Worm (Caenorhabditis elegans) whole organism, L1 larva: ENCODE measurements around the gene fbxb-114.
A peak's percentile ranks its signal among the peaks of the same experiment; 100 is the strongest.

Experiments
- C04F5.9 ChIP-seq: sonication (generic microtip); optimal IDR thresholded peaks from 2 replicates; lab custom pipeline; 2016; ENCODE audit warnings: missing genetic modification characterization, missing compliant biosample characterization
- C16A3.4 ChIP-seq: fragments of 150-350 bp; optimal IDR thresholded peaks from 2 replicates; lab custom pipeline; 2014; ENCODE audit warnings: missing biosample characterization, missing genetic modification characterization
- blmp-1 ChIP-seq: fragments of 150-350 bp; optimal IDR thresholded peaks from 2 replicates; lab custom pipeline; 2014; ENCODE audit warnings: missing biosample characterization, missing genetic modification characterization
- ceh-8 ChIP-seq: fragments of 200-800 bp; sonication (Bioruptor generic); optimal IDR thresholded peaks from 2 replicates; lab custom pipeline; 2018; ENCODE audit warnings: mild to moderate bottlenecking, missing genetic modification characterization, moderate library complexity, missing compliant biosample characterization
- ceh-88 ChIP-seq: fragments of 200-800 bp; sonication (Bioruptor generic); IDR thresholded peaks from 2 replicates; pipeline ENCODE4 v1.3.6; 2022; ENCODE audit warnings: missing genetic modification characterization, missing compliant biosample characterization
- ceh-90 ChIP-seq: sonication (generic microtip); optimal IDR thresholded peaks from 2 replicates; lab custom pipeline; 2016; ENCODE audit warnings: missing genetic modification characterization, missing compliant biosample characterization
- efl-1 ChIP-seq, 4 experiments: fragments of 150-350 bp; optimal IDR thresholded peaks in 3 of 4; peaks in 1 of 4; 1 replicate in 1 of 4; 2 replicates in 3 of 4; lab custom pipeline; 2014; ENCODE audit warnings: missing biosample characterization in 2 of 4, missing genetic modification characterization in 2 of 4, missing genetic modification reagents in 2 of 4
- egl-27 ChIP-seq, 2 experiments: fragments of 150-350 bp in 1 of 2; sonication (generic microtip); optimal IDR thresholded peaks; 3 replicates each; lab custom pipeline; 2017 to 2018; ENCODE audit warnings: missing biosample characterization in 2 of 2, missing genetic modification characterization in 2 of 2, missing genetic modification reagents in 2 of 2
- elt-3 ChIP-seq, 6 experiments: fragments of 150-350 bp in 1 of 6; sonication (generic microtip); optimal IDR thresholded peaks; 2 replicates each; lab custom pipeline; 2017 to 2018; ENCODE audit warnings: missing biosample characterization in 6 of 6, missing genetic modification characterization in 6 of 6, inconsistent platforms in 1 of 6
- fkh-10 ChIP-seq: sonication (generic microtip); optimal IDR thresholded peaks from 2 replicates; lab custom pipeline; 2017; ENCODE audit warnings: missing biosample characterization, missing genetic modification reagents, missing genetic modification characterization
- fkh-8 ChIP-seq: sonication (generic microtip); optimal IDR thresholded peaks from 2 replicates; lab custom pipeline; 2016; ENCODE audit warnings: mild to moderate bottlenecking, missing genetic modification characterization, missing compliant biosample characterization
- fos-1 ChIP-seq: fragments of 150-350 bp; optimal IDR thresholded peaks from 2 replicates; lab custom pipeline; 2014; ENCODE audit warnings: missing biosample characterization, missing genetic modification characterization
- irx-1 ChIP-seq: sonication (generic microtip); optimal IDR thresholded peaks from 2 replicates; lab custom pipeline; 2016; ENCODE audit warnings: missing genetic modification characterization, missing compliant biosample characterization
- isw-1 ChIP-seq: fragments of 200-800 bp; sonication (Bioruptor generic); IDR thresholded peaks from 2 replicates; pipeline ENCODE4 v1.3.6; 2022; ENCODE audit warnings: missing genetic modification characterization, missing compliant biosample characterization
- lin-14 ChIP-seq: fragments of 200-800 bp; sonication (Bioruptor generic); optimal IDR thresholded peaks from 2 replicates; lab custom pipeline; 2018; ENCODE audit warnings: mild to moderate bottlenecking, missing genetic modification characterization, moderate library complexity, missing compliant biosample characterization
- lin-15B ChIP-seq: fragments of 150-350 bp; sonication (generic microtip); optimal IDR thresholded peaks from 3 replicates; lab custom pipeline; 2014; ENCODE audit warnings: missing biosample characterization, missing genetic modification characterization
- lin-35 ChIP-seq, 2 experiments: fragments of 150-350 bp; optimal IDR thresholded peaks; 2 replicates each; lab custom pipeline; 2014; ENCODE audit warnings: missing biosample characterization in 2 of 2, missing genetic modification characterization in 2 of 2, missing genetic modification reagents in 2 of 2
- lin-39 ChIP-seq: fragments of 150-350 bp; optimal IDR thresholded peaks from 2 replicates; lab custom pipeline; 2014; ENCODE audit warnings: missing biosample characterization, missing genetic modification reagents, missing genetic modification characterization
- lir-3 ChIP-seq: sonication (generic microtip); optimal IDR thresholded peaks from 2 replicates; lab custom pipeline; 2016; ENCODE audit warnings: mild to moderate bottlenecking, missing genetic modification characterization, moderate library complexity, missing compliant biosample characterization; ENCODE audit not compliant: poor library complexity
- mab-9 ChIP-seq: fragments of 200-800 bp; sonication (Bioruptor generic); IDR thresholded peaks from 2 replicates; pipeline ENCODE4 v1.3.6; 2022; ENCODE audit warnings: missing genetic modification reagents, missing genetic modification characterization, missing compliant biosample characterization
- mdl-1 ChIP-seq, 2 experiments: fragments of 150-350 bp; optimal IDR thresholded peaks; 2 replicates each; lab custom pipeline; 2014 to 2017; ENCODE audit warnings: missing biosample characterization in 2 of 2, missing genetic modification characterization in 2 of 2, inconsistent platforms in 1 of 2
- mef-2 ChIP-seq: fragments of 150-350 bp; optimal IDR thresholded peaks from 2 replicates; lab custom pipeline; 2014; ENCODE audit warnings: missing biosample characterization, missing genetic modification characterization
- nhr-19 ChIP-seq: fragments of 200-800 bp; sonication (Bioruptor generic); conservative IDR thresholded peaks from 2 replicates; pipeline ENCODE4 v1.3.6; 2022; ENCODE audit warnings: missing genetic modification characterization, missing compliant biosample characterization
- nhr-20 ChIP-seq: sonication (generic microtip); optimal IDR thresholded peaks from 2 replicates; lab custom pipeline; 2016; ENCODE audit warnings: mild to moderate bottlenecking, missing genetic modification characterization, missing compliant biosample characterization
- nhr-237 ChIP-seq: fragments of 150-350 bp; optimal IDR thresholded peaks from 2 replicates; lab custom pipeline; 2014; ENCODE audit warnings: missing biosample characterization, missing genetic modification characterization
- nhr-28 ChIP-seq: fragments of 150-350 bp; optimal IDR thresholded peaks from 2 replicates; lab custom pipeline; 2014; ENCODE audit warnings: missing biosample characterization, missing genetic modification characterization
- nhr-47 ChIP-seq: sonication (generic microtip); optimal IDR thresholded peaks from 2 replicates; lab custom pipeline; 2016; ENCODE audit warnings: mild to moderate bottlenecking, missing genetic modification characterization, moderate library complexity, missing compliant biosample characterization
- nhr-71 ChIP-seq: sonication (generic microtip); optimal IDR thresholded peaks from 2 replicates; lab custom pipeline; 2016; ENCODE audit warnings: mild to moderate bottlenecking, missing genetic modification characterization, moderate library complexity, missing compliant biosample characterization
- nhr-76 ChIP-seq: sonication (generic microtip); optimal IDR thresholded peaks from 2 replicates; lab custom pipeline; 2017; ENCODE audit warnings: missing biosample characterization, missing genetic modification characterization
- nhr-85 ChIP-seq: sonication (generic microtip); peaks from one replicate; lab custom pipeline; 2016; ENCODE audit warnings: missing genetic modification characterization, inconsistent platforms, missing compliant biosample characterization
- pag-3 ChIP-seq: sonication (generic microtip); optimal IDR thresholded peaks from 2 replicates; lab custom pipeline; 2017; ENCODE audit warnings: missing genetic modification characterization, mild to moderate bottlenecking, missing compliant biosample characterization, antibody characterized with exemption, borderline replicate concordance; ENCODE audit not compliant: insufficient read depth
- pax-3 ChIP-seq: fragments of 200-800 bp; sonication (Bioruptor generic); optimal IDR thresholded peaks from 2 replicates; lab custom pipeline; 2018; ENCODE audit warnings: mild to moderate bottlenecking, missing genetic modification characterization, moderate library complexity, missing compliant biosample characterization
- rnt-1 ChIP-seq: sonication (generic microtip); optimal IDR thresholded peaks from 2 replicates; lab custom pipeline; 2016; ENCODE audit warnings: mild to moderate bottlenecking, missing genetic modification characterization, moderate library complexity, missing compliant biosample characterization
- skn-1 ChIP-seq: fragments of 150-350 bp; optimal IDR thresholded peaks from 2 replicates; lab custom pipeline; 2014; ENCODE audit warnings: missing biosample characterization, missing genetic modification characterization
- snpc-4 ChIP-seq: fragments of 150-350 bp; optimal IDR thresholded peaks from 2 replicates; lab custom pipeline; 2014; ENCODE audit warnings: missing biosample characterization, missing genetic modification characterization
- snu-23 ChIP-seq: sonication (generic microtip); optimal IDR thresholded peaks from 2 replicates; lab custom pipeline; 2016; ENCODE audit warnings: missing genetic modification characterization, missing compliant biosample characterization
- sox-4 ChIP-seq: sonication (generic microtip); optimal IDR thresholded peaks from 2 replicates; lab custom pipeline; 2016; ENCODE audit warnings: missing genetic modification characterization, missing compliant biosample characterization
- sup-37 ChIP-seq: fragments of 200-800 bp; sonication (Bioruptor generic); optimal IDR thresholded peaks from 2 replicates; lab custom pipeline; 2018; ENCODE audit warnings: mild to moderate bottlenecking, missing genetic modification characterization, missing compliant biosample characterization
- swsn-7 ChIP-seq: sonication (generic microtip); optimal IDR thresholded peaks from 2 replicates; lab custom pipeline; 2016; ENCODE audit warnings: missing genetic modification characterization, missing compliant biosample characterization
- tbx-2 ChIP-seq: sonication (generic microtip); optimal IDR thresholded peaks from 2 replicates; lab custom pipeline; 2016; ENCODE audit warnings: missing genetic modification characterization, missing compliant biosample characterization
- unc-130 ChIP-seq: fragments of 150-350 bp; optimal IDR thresholded peaks from 2 replicates; lab custom pipeline; 2017; ENCODE audit warnings: missing biosample characterization, missing genetic modification characterization, inconsistent platforms
- unc-86 ChIP-seq: sonication (generic microtip); optimal IDR thresholded peaks from 2 replicates; lab custom pipeline; 2016; ENCODE audit warnings: missing genetic modification characterization, missing compliant biosample characterization
- unc-98 ChIP-seq: fragments of 200-800 bp; sonication (Bioruptor generic); IDR thresholded peaks from 2 replicates; pipeline ENCODE4 v1.3.6; 2022; ENCODE audit warnings: missing genetic modification characterization, missing compliant biosample characterization
- xbp-1 ChIP-seq: sonication (generic microtip); optimal IDR thresholded peaks from 2 replicates; lab custom pipeline; 2016; ENCODE audit warnings: missing genetic modification characterization, missing compliant biosample characterization
- zip-4 ChIP-seq: fragments of 200-800 bp; sonication (Bioruptor generic); optimal IDR thresholded peaks from 2 replicates; lab custom pipeline; 2018; ENCODE audit warnings: mild to moderate bottlenecking, missing genetic modification characterization, moderate library complexity, missing compliant biosample characterization
- ztf-11 ChIP-seq, 2 experiments: sonication (generic microtip); optimal IDR thresholded peaks; 2 replicates each; lab custom pipeline; 2016 to 2017; ENCODE audit warnings: missing genetic modification characterization in 2 of 2, missing biosample characterization in 1 of 2, missing compliant biosample characterization in 1 of 2
- ztf-4 ChIP-seq: fragments of 150-350 bp; optimal IDR thresholded peaks from 2 replicates; lab custom pipeline; 2014; ENCODE audit warnings: missing biosample characterization, missing genetic modification characterization

The fbxb-114 gene

DNA sequence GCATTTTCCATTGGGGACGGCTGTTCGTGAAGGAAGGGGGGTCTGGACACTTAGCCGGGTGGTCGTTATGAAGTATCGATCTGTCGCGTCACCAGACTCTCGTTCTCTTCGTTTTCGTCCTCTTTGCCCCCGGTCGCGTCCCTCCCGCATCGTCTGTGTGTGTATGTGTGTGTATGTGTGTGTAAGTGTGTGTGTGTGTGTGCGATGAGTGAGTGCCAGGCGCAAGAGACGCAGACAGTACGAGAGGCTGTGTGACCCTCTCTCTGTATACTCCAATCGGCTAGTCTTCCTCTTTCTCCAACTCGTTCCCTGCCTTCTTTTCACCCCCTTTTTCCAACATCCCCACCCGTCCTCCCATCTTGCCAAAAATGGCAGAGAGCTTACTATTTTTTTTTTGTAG, 39.8 kb downstream of the fbxb-114 start (continued):
- peak; percentile 92 for TF ChIP-seq nhr-85
- peak; percentile 10 for TF ChIP-seq zip-4 (GFP tag; lab: Kevin White, UChicago)
- peak; percentile 70 for TF ChIP-seq irx-1 (tag; lab: Kevin White, UChicago)
- peak; percentile 91 for TF ChIP-seq nhr-71 (tag; lab: Kevin White, UChicago)
- TF ChIP-seq snu-23 (GFP tag; lab: Kevin White, UChicago), result peak; percentile 93
- no peak for TF ChIP-seq mef-2 (tag; lab: Kevin White, UChicago)
- TF ChIP-seq efl-1 (optimal IDR thresholded peaks at IDR 0.05; lab: Kevin White, UChicago), result peak; percentile 63 to 76
- peak in 1 of 2 experiments; percentile 29 for TF ChIP-seq efl-1 (GFP tag; optimal IDR thresholded peaks at IDR 0.05 in 1 of 2; lab: Kevin White, UChicago)
- peak; percentile 63 for TF ChIP-seq skn-1 (tag; lab: Kevin White, UChicago)
- peak; percentile 39 for TF ChIP-seq lir-3 (tag; lab: Kevin White, UChicago)
- TF ChIP-seq lin-35 (GFP tag; optimal IDR thresholded peaks at IDR 0.05; lab: Kevin White, UChicago), result peak; percentile 80 to 84
- TF ChIP-seq elt-3 (tag; optimal IDR thresholded peaks at IDR 0.05; lab: Kevin White, UChicago), result peak in 2 of 6 experiments; percentile 57 to 67
- TF ChIP-seq ceh-88 (GFP tag; lab: Robert Waterston, UW), result peak; percentile 78
- TF ChIP-seq xbp-1, result peak; percentile 69
- peak; percentile 60 for TF ChIP-seq sup-37 (GFP tag; lab: Kevin White, UChicago)
- TF ChIP-seq nhr-20, result peak; percentile 88
- TF ChIP-seq nhr-76 (tag; lab: Kevin White, UChicago), result peak; percentile 46
- TF ChIP-seq fkh-10, result peak; percentile 88
- peak; percentile 90 for TF ChIP-seq unc-130 (tag; lab: Kevin White, UChicago)
- TF ChIP-seq nhr-19 (GFP tag; lab: Robert Waterston, UW), result peak; percentile 82
- TF ChIP-seq fkh-8 (tag; lab: Kevin White, UChicago), result peak; percentile 88
- peak; percentile 76 for TF ChIP-seq isw-1 (GFP tag; lab: Robert Waterston, UW)
- TF ChIP-seq nhr-47 (tag; lab: Kevin White, UChicago), result peak; percentile 86
- TF ChIP-seq mdl-1 (tag; optimal IDR thresholded peaks at IDR 0.05; lab: Kevin White, UChicago), result peak in 1 of 2 experiments; percentile 91
- TF ChIP-seq ztf-11 (tag; optimal IDR thresholded peaks at IDR 0.05; lab: Kevin White, UChicago), result peak in 1 of 2 experiments; percentile 72
- peak; percentile 62 to 77 for TF ChIP-seq egl-27 (tag; optimal IDR thresholded peaks at IDR 0.05; lab: Kevin White, UChicago)
- peak; percentile 78 for TF ChIP-seq ztf-4
- peak; percentile 30 for TF ChIP-seq nhr-237
- TF ChIP-seq tbx-2, result peak; percentile 83
- TF ChIP-seq unc-86 (tag; lab: Kevin White, UChicago), result peak; percentile 87
- peak; percentile 80 for TF ChIP-seq fos-1 (tag; lab: Kevin White, UChicago)
- TF ChIP-seq ceh-90 (tag; lab: Kevin White, UChicago), result no peak
- peak; percentile 98 for TF ChIP-seq lin-14 (GFP tag; lab: Kevin White, UChicago)
- TF ChIP-seq C04F5.9 (tag; lab: Kevin White, UChicago), result no peak
- peak; percentile 89 for TF ChIP-seq swsn-7 (tag; lab: Kevin White, UChicago)
- TF ChIP-seq lin-15B, result no peak
- TF ChIP-seq mab-9 (GFP tag; lab: Robert Waterston, UW), result peak; percentile 69; the same call in 1 of the 2 replicates
- TF ChIP-seq blmp-1, result peak; percentile 50
- no peak for TF ChIP-seq unc-98
- TF ChIP-seq ceh-8 (GFP tag; lab: Kevin White, UChicago), result peak; percentile 55
- TF ChIP-seq pag-3 (tag; lab: Kevin White, UChicago), result no peak
- TF ChIP-seq sox-4 (tag; lab: Kevin White, UChicago), result no peak
- peak; percentile 69 for TF ChIP-seq pax-3 (tag; lab: Kevin White, UChicago)
- TF ChIP-seq rnt-1 (tag; lab: Kevin White, UChicago), result peak; percentile 86
- TF ChIP-seq nhr-28 (tag; lab: Kevin White, UChicago), result no peak
- peak; percentile 92 for TF ChIP-seq C16A3.4 (tag; lab: Kevin White, UChicago)
- no peak for TF ChIP-seq lin-39 (tag; lab: Kevin White, UChicago)
- peak; percentile 68 for TF ChIP-seq snpc-4 (tag; lab: Kevin White, UChicago)
